Worm (Caenorhabditis elegans): ENCODE data around the gene fbxa-32.
"Not testable (repeated sequence)": the region's sequence is repeated elsewhere in the genome, so short reads cannot be mapped to it uniquely, and the experiment has no call there.

The fbxa-32 gene

ce11 chrIII:1284584-1285046, 15.6 kb upstream of the fbxa-32 start, which contains the start of gene fbxa-37:
Gene fbxa-37, plus strand, starts transcription at chrIII:1284996.
- TF ChIP-seq ceh-9 (tag; optimal IDR thresholded peaks at IDR 0.05), result no peak
- TF ChIP-seq elt-3 (tag; optimal IDR thresholded peaks at IDR 0.05), result no peak
- TF ChIP-seq nfya-1 (tag; optimal IDR thresholded peaks at IDR 0.05; ENCODE audit: insufficient read depth), result peak; percentile 27
- no peak for TF ChIP-seq ztf-4 (tag; optimal IDR thresholded peaks at IDR 0.05)
- peak; percentile 92 for TF ChIP-seq pha-4 (tag; optimal IDR thresholded peaks at IDR 0.05)
- no peak for TF ChIP-seq egl-27 (tag; optimal IDR thresholded peaks at IDR 0.05)
- no peak for TF ChIP-seq nhr-76 (tag; optimal IDR thresholded peaks at IDR 0.05)
- TF ChIP-seq ceh-28 (tag; optimal IDR thresholded peaks at IDR 0.05), result peak; percentile 74
- no peak for TF ChIP-seq elt-2 (tag; optimal IDR thresholded peaks at IDR 0.05)

- TF ChIP-seq nhr-12 (tag; optimal IDR thresholded peaks at IDR 0.05), result no peak
- TF ChIP-seq pqm-1 (tag; optimal IDR thresholded peaks at IDR 0.05), result peak; percentile 98
- TF ChIP-seq ztf-4 (tag; optimal IDR thresholded peaks at IDR 0.05), result no peak
- peak; percentile 89 for TF ChIP-seq jun-1 (tag; optimal IDR thresholded peaks at IDR 0.05)
- no peak for TF ChIP-seq nhr-237 (tag; optimal IDR thresholded peaks at IDR 0.05)
- TF ChIP-seq egl-27 (tag; optimal IDR thresholded peaks at IDR 0.05), result peak; percentile 45
- TF ChIP-seq nhr-67 (tag; optimal IDR thresholded peaks at IDR 0.05), result no peak
- no peak for TF ChIP-seq fos-1 (tag; optimal IDR thresholded peaks at IDR 0.05)
- peak; percentile 42 for TF ChIP-seq ceh-28 (tag; optimal IDR thresholded peaks at IDR 0.05)
- peak; percentile 99 for TF ChIP-seq elt-2 (tag; optimal IDR thresholded peaks at IDR 0.05)
- TF ChIP-seq nhr-28 (tag; optimal IDR thresholded peaks at IDR 0.05), result no peak
- TF ChIP-seq pha-4 (tag; optimal IDR thresholded peaks at IDR 0.05), result peak; percentile 95
Measured at ce11 chrIII:1279197-1279596, 10.1 kb upstream of the fbxa-32 start.

ce11 chrIII:1275513-1275912, 6.5 kb upstream of the fbxa-32 start, which contains the start of gene fbxa-30:
Gene fbxa-30, minus strand, starts transcription at chrIII:1275613.
- peak; percentile 6 for TF ChIP-seq elt-2 (tag; optimal IDR thresholded peaks at IDR 0.05)
- no peak for TF ChIP-seq ceh-82 (tag; optimal IDR thresholded peaks at IDR 0.05)
- no peak for TF ChIP-seq aly-2 (tag; optimal IDR thresholded peaks at IDR 0.05)

- TF ChIP-seq fos-1 (tag; optimal IDR thresholded peaks at IDR 0.05) (no peak), elt-2 (tag; optimal IDR thresholded peaks at IDR 0.05) (peak; percentile 72), pqm-1 (tag; optimal IDR thresholded peaks at IDR 0.05) (peak; percentile 58), hmg-11 (tag; optimal IDR thresholded peaks at IDR 0.05) (no peak)
Measured at ce11 chrIII:1273655-1274328, 4.7 kb upstream of the fbxa-32 start, which contains the start of gene fbxa-29. Gene fbxa-29, minus strand, starts transcription at chrIII:1273705.

- TF ChIP-seq ZK546.5 (tag; optimal IDR thresholded peaks at IDR 0.05) (no peak), lin-39 (tag; optimal IDR thresholded peaks at IDR 0.05) (no peak), nhr-76 (tag; optimal IDR thresholded peaks at IDR 0.05) (no peak), hmg-11 (tag; optimal IDR thresholded peaks at IDR 0.05) (no peak), nhr-43 (tag; optimal IDR thresholded peaks at IDR 0.05; ENCODE audit: poor library complexity, severe bottlenecking) (no peak), pqm-1 (tag; optimal IDR thresholded peaks at IDR 0.05) (peak; percentile 48), nhr-11 (tag; optimal IDR thresholded peaks at IDR 0.05) (no peak), ceh-9 (tag; optimal IDR thresholded peaks at IDR 0.05) (no peak), sea-2 (GFP tag; optimal IDR thresholded peaks at IDR 0.05) (no peak), elt-2 (tag; optimal IDR thresholded peaks at IDR 0.05) (peak; percentile 59), jun-1 (tag; optimal IDR thresholded peaks at IDR 0.05) (no peak), pha-4 (tag; optimal IDR thresholded peaks at IDR 0.05) (peak; percentile 96)
Measured at ce11 chrIII:1271378-1271926, 2.4 kb upstream of the fbxa-32 start, which contains the start of gene fbxa-31. Gene fbxa-31, minus strand, starts transcription at chrIII:1271428.

ce11 chrIII:1266799-1267198, 2.3 kb downstream of the fbxa-32 start, which contains the start of gene fbxa-151:
Gene fbxa-151, minus strand, starts transcription at chrIII:1266899.
- TF ChIP-seq daf-12, pqm-1, ZK546.5 (tag; optimal IDR thresholded peaks at IDR 0.05): not testable (repeated sequence)

- TF ChIP-seq egl-5, mml-1, ceh-82 (tag; optimal IDR thresholded peaks at IDR 0.05): not testable (repeated sequence)
Measured at ce11 chrIII:1263692-1264091, 5.4 kb downstream of the fbxa-32 start, which contains the start of gene srz-9. Gene srz-9, plus strand, starts transcription at chrIII:1263992.

All from whole organism, L3 larva.